Worm (Caenorhabditis elegans): ENCODE results near the gene F10E7.2.
"Not testable (repeated sequence)": the region's sequence is repeated elsewhere in the genome, so short reads cannot be mapped to it uniquely, and the experiment has no call there.

- TF ChIP-seq W03F9.2, dao-5 (tag; optimal IDR thresholded peaks at IDR 0.05): not testable (repeated sequence)
Observed at ce11 chrII:7084021-7084420, 38.0 kb upstream of the F10E7.2 start, which contains the start of the genes T02G5.14 and T02G5.15.

Data from whole organism, L4/young adult.